Fruit fly (Drosophila melanogaster) Kc167 (cell line): ENCODE measurements around the gene CG42240.

Experiments used
- Myc ChIP-seq: fragments of >200 bp; optimal IDR thresholded peaks from 2 replicates; lab custom pipeline; 2017; ENCODE audit warnings: missing external identifiers
- Sin3A ChIP-seq: fragments of >200 bp; optimal IDR thresholded peaks from 2 replicates; lab custom pipeline; 2018; ENCODE audit warnings: missing external identifiers
- h ChIP-seq: fragments of >200 bp; optimal IDR thresholded peaks from 3 replicates; lab custom pipeline; 2018; ENCODE audit warnings: missing external identifiers
- insv ChIP-seq: fragments of >200 bp; optimal IDR thresholded peaks from 3 replicates; lab custom pipeline; 2018; ENCODE audit warnings: missing external identifiers
- psq ChIP-seq: fragments of >200 bp; optimal IDR thresholded peaks from 2 replicates; lab custom pipeline; 2017; ENCODE audit warnings: missing external identifiers
- ttk ChIP-seq: sonication (Bioruptor generic); optimal IDR thresholded peaks from 2 replicates; lab custom pipeline; 2017; ENCODE audit warnings: missing external identifiers

CG42240 gene

DNA sequence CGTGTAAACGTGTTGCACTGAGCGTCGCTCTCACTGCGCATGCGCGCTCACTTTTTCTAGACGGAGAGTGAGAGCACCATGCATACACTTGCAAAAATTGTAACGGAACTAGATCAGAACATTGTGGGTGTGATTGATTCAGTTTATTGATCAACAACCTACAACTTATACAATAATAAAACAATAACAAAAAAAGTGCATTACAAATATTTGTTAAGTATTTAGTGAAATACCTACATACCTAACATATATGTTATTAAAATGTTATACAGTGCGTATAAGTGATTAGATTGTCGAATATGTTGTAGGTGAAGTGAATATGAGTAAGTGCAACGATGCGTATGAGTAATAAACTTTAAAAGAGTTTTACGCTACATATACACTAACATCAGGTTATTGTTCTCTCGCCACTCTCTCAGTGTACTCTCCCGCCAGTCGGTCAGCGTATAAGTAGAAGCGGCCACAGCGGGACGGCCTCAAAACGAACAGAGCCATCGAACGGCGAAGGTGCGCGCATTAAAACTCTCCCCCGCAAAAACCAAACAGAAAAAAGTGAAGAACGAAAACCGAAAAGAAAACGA lies at the start of gene CG42240:
Gene CG42240 (plus strand): TSS at position 474 of the 581 bp plus-strand sequence.
- TF ChIP-seq h (lab: Kevin White, UChicago), result no peak
- TF ChIP-seq Myc (lab: Kevin White, UChicago), result no peak
- TF ChIP-seq ttk (lab: Kevin White, UChicago), result no peak
- TF ChIP-seq insv (lab: Kevin White, UChicago), result no peak
- no peak for TF ChIP-seq psq
- TF ChIP-seq Sin3A, result no peak

DNA sequence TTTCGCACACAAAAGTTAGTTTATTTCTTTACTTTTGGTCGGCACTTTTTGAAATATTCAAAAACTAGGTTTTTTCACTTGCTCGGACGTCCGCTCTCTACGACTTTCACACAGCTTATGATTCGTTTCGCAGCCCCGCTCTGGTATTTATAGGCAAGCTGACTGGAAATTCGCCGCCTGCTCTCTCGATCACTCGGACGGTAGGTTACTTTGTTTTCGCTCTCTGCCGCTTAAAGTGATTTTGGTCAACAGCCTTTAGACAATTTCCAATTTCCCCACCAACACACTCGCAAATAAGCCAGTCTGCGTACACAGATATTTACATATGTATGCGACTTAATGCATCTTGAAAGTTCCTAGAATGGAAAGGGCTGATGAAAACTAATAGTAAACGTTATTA lies 47.2 kb upstream of the CG42240 start, which contains the start of gene CG11700:
Gene CG11700 (minus strand): TSS at position 106 of the 400 bp plus-strand sequence.
- TF ChIP-seq Sin3A, result no peak
- no peak for TF ChIP-seq insv (lab: Kevin White, UChicago)

DNA sequence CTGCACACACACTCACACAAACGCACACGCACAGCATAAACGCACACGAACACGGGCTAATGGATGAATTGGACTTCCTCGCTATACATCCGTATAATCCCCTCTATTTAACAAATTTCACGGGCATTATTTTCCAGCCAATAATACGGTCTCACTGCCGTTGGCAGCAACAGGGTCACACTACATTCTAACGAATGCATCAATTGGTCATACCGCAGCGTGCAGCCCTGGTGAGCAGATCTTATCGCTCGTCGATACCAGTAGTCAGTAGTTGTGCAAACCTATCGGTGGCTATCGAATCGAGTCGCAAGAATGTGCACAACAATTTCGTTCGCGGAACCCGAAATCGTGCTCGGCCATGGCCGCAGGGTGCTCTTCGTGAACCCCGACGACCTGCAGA lies 42.8 kb upstream of the CG42240 start, which contains the start of the genes Top3beta and wuho:
Gene Top3beta (minus strand): TSS at position 149 of the 400 bp plus-strand sequence.
Gene wuho (plus strand): TSS at position 259 of the 400 bp plus-strand sequence.
- TF ChIP-seq psq (no peak), ttk (lab: Kevin White, UChicago) (no peak), insv (lab: Kevin White, UChicago) (no peak), h (lab: Kevin White, UChicago) (no peak)

DNA sequence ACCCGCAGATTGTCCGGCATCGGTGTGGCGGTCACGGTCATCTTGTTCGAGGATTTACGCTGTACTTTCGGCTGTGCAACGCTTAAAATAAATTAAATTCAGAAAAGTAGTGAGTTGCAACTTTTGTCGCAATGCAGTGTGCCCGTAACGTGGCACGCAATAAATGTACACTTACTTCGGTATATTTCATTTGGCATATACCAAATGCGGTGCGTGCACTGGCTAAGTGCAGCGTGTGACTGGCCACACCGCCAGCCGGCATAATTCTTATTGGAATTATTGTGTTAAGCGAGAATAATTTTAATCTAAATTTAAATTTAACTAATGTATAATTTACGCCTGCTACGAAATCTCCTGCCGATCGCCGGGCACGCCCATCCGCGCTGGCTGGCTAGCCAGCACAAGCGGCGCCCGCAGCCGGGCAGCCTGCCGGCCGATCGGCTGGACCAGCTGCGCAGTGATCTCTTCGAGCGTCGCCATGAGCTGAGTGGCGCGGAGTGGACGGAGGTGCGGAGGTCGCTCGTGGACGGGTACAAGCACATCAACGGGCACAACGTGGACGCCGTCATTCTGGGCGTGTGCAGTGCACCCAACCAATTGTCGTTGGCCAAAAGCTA lies 39.5 kb upstream of the CG42240 start, which contains the start of the genes Rpt4 and mldr:
Gene Rpt4 (minus strand): TSS at position 163 of the 617 bp plus-strand sequence.
Gene mldr (plus strand): TSS at position 221 of the 617 bp plus-strand sequence.
- TF ChIP-seq insv (lab: Kevin White, UChicago) (peak; percentile 98), h (lab: Kevin White, UChicago) (no peak)

DNA sequence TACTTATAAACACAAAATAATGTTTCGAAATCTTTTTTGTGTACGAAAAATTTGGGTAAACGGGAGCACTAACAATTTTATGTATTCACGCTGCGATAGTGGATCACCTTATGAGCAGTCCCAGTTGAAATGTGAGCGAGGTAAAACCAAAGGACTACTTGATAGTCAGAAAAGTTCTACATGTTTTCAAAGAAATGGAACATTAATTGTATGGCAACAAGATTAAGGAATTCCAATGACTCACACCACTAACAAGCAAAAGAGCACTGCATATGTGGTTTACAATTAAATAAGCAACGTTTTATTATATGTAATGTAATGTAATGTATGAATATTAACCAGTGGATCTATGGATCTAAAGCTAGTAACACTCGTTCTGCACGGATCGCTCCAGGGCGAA lies 36.4 kb upstream of the CG42240 start, which contains the start of gene CG15892:
Gene CG15892 (minus strand): TSS at position 101 of the 400 bp plus-strand sequence.
- TF ChIP-seq insv (lab: Kevin White, UChicago) (no peak), ttk (lab: Kevin White, UChicago) (no peak), Sin3A (no peak), Myc (lab: Kevin White, UChicago) (no peak), h (lab: Kevin White, UChicago) (no peak), psq (no peak)

DNA sequence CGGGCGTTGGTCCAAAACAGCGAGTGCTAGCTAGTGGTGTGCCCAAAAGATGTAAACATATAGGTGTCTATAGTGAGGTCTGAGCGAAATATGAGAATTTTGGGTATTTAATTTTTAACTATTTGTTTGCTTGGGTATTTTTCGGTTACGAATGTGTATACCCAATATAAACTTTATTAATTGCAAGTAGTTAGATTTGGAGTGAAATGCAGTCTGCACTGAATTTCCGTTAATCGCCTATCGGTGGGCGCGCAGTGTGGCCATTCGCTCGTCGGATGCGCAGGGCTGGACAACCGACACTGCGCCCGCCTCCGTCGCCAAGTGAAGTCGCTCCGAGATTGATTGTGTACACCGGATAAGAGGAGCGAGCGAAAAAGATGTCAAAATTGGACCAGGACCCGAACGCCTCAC lies 35.5 kb upstream of the CG42240 start, which contains the start of the genes CG15891 and CG3815:
Gene CG15891 (minus strand): TSS at position 217 of the 411 bp plus-strand sequence.
Gene CG3815 (plus strand): TSS at position 261 of the 411 bp plus-strand sequence.
- TF ChIP-seq Myc (lab: Kevin White, UChicago), result no peak
- no peak for TF ChIP-seq psq
- TF ChIP-seq Sin3A, result no peak
- TF ChIP-seq insv (lab: Kevin White, UChicago), result no peak
- TF ChIP-seq ttk (lab: Kevin White, UChicago), result no peak
- no peak for TF ChIP-seq h (lab: Kevin White, UChicago)

DNA sequence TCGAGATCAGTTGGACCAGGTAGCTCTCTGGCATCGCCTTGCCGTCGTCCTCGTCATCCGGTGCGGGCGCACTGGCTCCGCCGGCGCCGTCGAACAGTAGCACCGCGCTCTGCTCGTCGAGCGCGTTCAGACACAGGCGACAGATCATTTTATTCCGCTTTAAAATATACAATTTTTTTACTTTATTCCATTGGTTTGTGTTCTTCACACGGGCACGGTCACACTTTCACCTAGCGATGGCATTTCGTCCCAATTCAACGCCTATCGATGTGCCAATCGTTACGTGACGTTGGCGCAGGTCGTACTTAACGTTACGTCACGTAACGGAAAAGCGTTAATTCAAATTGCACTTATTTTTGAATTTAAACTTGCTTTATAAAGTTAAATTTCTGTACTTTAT lies 29.6 kb upstream of the CG42240 start, which contains the start of gene CG12219:
Gene CG12219 (minus strand): TSS at position 234 of the 400 bp plus-strand sequence.
- TF ChIP-seq ttk (lab: Kevin White, UChicago) (no peak), insv (lab: Kevin White, UChicago) (no peak), h (lab: Kevin White, UChicago) (no peak), psq (no peak), Myc (lab: Kevin White, UChicago) (no peak), Sin3A (no peak)

DNA sequence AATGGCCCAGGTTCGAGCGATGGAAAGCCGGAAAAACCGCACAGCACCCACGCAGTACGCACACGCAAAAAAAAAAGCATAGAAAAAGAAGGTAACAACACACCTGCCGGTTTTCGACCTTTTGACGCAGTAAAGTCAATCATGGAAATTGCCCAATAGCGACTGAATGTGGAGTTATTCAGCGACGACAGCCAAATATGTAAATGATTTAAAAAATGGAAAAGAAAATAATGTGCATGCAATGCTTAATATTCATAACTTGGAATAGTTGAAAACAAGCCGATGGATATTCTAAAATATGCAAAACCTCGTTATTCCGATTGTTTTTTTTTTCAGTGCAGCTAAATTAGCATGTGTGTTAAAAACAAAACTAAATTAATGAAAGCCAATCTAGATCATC lies 27.4 kb upstream of the CG42240 start:
- TF ChIP-seq h (lab: Kevin White, UChicago) (no peak), psq (no peak), insv (lab: Kevin White, UChicago) (no peak), Myc (lab: Kevin White, UChicago) (no peak), ttk (lab: Kevin White, UChicago) (no peak)

DNA sequence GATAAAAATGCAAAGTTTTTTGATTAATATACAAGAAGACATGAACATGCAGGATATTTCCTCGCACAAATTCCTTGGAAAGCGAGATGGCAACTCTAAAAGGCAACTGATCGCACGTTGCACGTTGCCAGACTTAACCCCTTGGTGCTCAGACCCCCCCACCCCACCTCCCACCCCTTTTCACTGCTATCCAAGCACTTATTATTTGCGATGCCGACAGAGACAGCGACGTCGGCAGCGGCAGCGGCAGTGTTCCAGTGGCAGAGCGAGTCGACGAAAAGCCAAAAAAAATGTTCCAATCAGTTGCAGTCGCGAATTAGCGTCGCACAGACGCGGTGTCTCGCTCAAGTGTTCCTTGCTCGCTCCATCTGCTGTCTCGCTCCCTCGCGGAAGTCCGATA lies 27.0 kb upstream of the CG42240 start, which contains the start of gene CG3823:
Gene CG3823 (plus strand): TSS at position 301 of the 400 bp plus-strand sequence.
- no peak for TF ChIP-seq insv (lab: Kevin White, UChicago)
- no peak for TF ChIP-seq Sin3A
- no peak for TF ChIP-seq h (lab: Kevin White, UChicago)
- no peak for TF ChIP-seq psq
- no peak for TF ChIP-seq Myc (lab: Kevin White, UChicago)
- TF ChIP-seq ttk (lab: Kevin White, UChicago), result no peak

DNA sequence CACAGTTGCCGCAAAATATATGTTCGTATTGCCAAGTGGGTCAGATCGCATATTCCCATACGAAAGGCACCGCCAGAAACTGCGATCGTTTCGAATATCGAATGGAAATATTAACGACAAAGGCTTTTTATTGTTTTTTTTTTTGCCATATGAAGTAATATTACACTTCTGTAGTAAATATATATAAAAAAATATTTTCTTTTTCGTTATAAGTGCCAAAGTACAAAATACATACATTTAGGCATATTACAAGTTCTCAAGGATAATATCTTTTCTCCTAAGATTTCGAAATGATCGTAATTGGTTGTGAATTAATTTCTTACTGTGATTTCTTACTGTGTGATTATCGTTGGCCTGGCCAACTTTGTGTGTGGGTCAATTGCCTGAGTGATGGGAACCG lies 26.4 kb upstream of the CG42240 start:
- no peak for TF ChIP-seq Sin3A
- TF ChIP-seq psq, result no peak
- no peak for TF ChIP-seq h (lab: Kevin White, UChicago)
- TF ChIP-seq Myc (lab: Kevin White, UChicago), result no peak
- TF ChIP-seq ttk (lab: Kevin White, UChicago), result no peak
- no peak for TF ChIP-seq insv (lab: Kevin White, UChicago)

DNA sequence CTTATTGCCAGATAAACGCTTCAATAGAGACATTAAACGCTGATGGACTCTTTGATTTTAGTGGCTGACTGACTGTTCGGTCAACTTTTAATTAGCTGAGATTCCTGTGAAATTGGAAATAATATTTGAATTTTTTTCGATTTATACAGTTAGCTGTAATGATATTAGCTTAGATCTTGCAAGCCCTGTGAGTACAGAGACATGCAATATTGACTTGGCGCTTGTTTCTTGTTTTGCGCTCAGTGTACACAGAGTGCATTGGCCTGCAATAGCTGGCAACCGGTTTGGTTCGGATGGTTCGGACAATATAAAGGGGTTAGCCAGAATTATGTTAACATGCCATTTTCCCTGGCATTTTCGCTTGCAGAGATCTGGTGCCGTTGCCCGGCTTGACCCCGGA lies 25.3 kb upstream of the CG42240 start:
- TF ChIP-seq Myc (lab: Kevin White, UChicago), result no peak
- no peak for TF ChIP-seq psq
- no peak for TF ChIP-seq h (lab: Kevin White, UChicago)
- TF ChIP-seq insv (lab: Kevin White, UChicago), result no peak
- TF ChIP-seq Sin3A, result no peak
- no peak for TF ChIP-seq ttk (lab: Kevin White, UChicago)

DNA sequence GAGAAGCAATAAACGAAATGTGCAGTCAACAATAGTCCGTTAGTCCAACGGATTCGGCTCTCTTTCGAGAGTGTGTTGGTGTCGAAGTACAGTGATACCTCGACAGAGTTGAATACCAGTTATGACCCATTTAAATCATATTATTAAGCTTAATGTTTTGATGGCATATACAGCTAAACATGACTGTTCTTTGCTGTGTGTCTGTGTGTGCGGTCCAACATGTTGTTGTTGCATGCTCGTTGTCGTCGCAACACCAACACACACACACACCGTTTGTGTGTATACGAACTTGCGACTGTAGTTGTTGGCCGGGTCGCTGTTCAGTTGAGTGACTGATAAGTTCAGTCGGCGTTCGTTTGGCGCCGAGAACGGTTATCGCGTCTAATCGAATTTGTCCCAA lies 21.8 kb upstream of the CG42240 start, which contains the start of gene CG15894:
Gene CG15894 (plus strand): TSS at position 361 of the 400 bp plus-strand sequence.
- TF ChIP-seq h (lab: Kevin White, UChicago) (no peak), insv (lab: Kevin White, UChicago) (no peak), Sin3A (no peak), ttk (lab: Kevin White, UChicago) (no peak), Myc (lab: Kevin White, UChicago) (no peak), psq (no peak)
